Fruit fly (Drosophila melanogaster): ENCODE data around the gene OS9.

DNA sequence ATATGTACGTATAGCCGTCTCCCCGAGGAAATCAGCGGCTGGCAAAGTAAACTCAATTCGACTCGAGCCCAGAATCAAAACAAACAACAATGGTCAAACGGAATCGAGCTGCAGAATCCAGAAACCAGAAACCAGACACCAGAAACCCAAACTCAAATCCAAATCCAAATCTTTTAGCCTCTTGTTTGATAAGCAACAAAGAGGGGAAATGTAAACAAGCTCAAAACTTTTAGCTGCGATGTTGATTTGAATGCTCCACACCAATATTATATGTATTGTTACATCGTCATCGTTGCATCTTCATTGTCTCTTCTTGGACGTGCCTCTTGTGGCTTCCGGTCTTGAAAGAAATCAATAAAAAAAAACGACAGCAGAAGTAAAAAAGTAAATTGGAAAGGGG lies 16.7 kb downstream of the OS9 start:
- TF ChIP-seq pan (optimal IDR thresholded peaks at IDR 0.05) (no peak), psq (optimal IDR thresholded peaks at IDR 0.05) (no peak)
